Worm (Caenorhabditis elegans) whole organism, young adult: ENCODE measurements around the gene srw-129.

Source experiments
- B0336.3 ChIP-seq: fragments of 200-800 bp; sonication (Bioruptor generic); IDR thresholded peaks from 2 replicates; pipeline ENCODE4 v1.3.6; 2022; ENCODE audit warnings: missing genetic modification characterization, missing compliant biosample characterization
- F37B4.10 ChIP-seq: fragments of 200-800 bp; sonication (Bioruptor generic); IDR thresholded peaks from 2 replicates; pipeline ENCODE4 v1.3.6; 2022; ENCODE audit warnings: missing genetic modification characterization, missing compliant biosample characterization
- F39B2.1 ChIP-seq: fragments of 200-800 bp; sonication (Bioruptor generic); IDR thresholded peaks from 2 replicates; pipeline ENCODE4 v1.3.6; 2022; ENCODE audit warnings: missing genetic modification reagents, missing genetic modification characterization, missing compliant biosample characterization
- F55B11.4 ChIP-seq: sonication (generic microtip); optimal IDR thresholded peaks from 2 replicates; lab custom pipeline; 2016; ENCODE audit warnings: missing compliant biosample characterization, missing genetic modification characterization, borderline replicate concordance; ENCODE audit not compliant: insufficient read depth
- K12H6.12 ChIP-seq: fragments of 200-800 bp; sonication (Bioruptor generic); optimal IDR thresholded peaks from 2 replicates; lab custom pipeline; 2018; ENCODE audit warnings: mild to moderate bottlenecking, missing genetic modification characterization, missing compliant biosample characterization
- T07F8.4 ChIP-seq: sonication (generic microtip); optimal IDR thresholded peaks from 2 replicates; lab custom pipeline; 2016; ENCODE audit warnings: mild to moderate bottlenecking, missing genetic modification characterization, moderate library complexity, missing compliant biosample characterization
- Y53G8AR.9 ChIP-seq: fragments of 200-800 bp; sonication (Bioruptor generic); conservative IDR thresholded peaks from 2 replicates; pipeline ENCODE4 v1.3.6; 2022; ENCODE audit warnings: missing genetic modification reagents, missing genetic modification characterization, missing compliant biosample characterization
- Y56A3A.18 ChIP-seq: fragments of 200-800 bp; sonication (Bioruptor generic); IDR thresholded peaks from 2 replicates; pipeline ENCODE4 v1.3.6; 2022; ENCODE audit warnings: missing genetic modification reagents, missing genetic modification characterization, missing compliant biosample characterization
- Y79H2A.3 ChIP-seq: fragments of 200-800 bp; sonication (Bioruptor generic); conservative IDR thresholded peaks from 2 replicates; pipeline ENCODE4 v1.3.6; 2022; ENCODE audit warnings: missing genetic modification reagents, missing genetic modification characterization, missing compliant biosample characterization
- Y95B8A.8 ChIP-seq: fragments of 200-800 bp; sonication (Bioruptor generic); IDR thresholded peaks from 2 replicates; pipeline ENCODE4 v1.3.6; 2022; ENCODE audit warnings: missing genetic modification reagents, missing genetic modification characterization, missing compliant biosample characterization
- ZK185.1 ChIP-seq: sonication (generic microtip); optimal IDR thresholded peaks from 2 replicates; lab custom pipeline; 2016; ENCODE audit warnings: mild to moderate bottlenecking, missing genetic modification characterization, missing compliant biosample characterization; ENCODE audit not compliant: poor library complexity, severe bottlenecking
- aptf-2 ChIP-seq: fragments of 200-800 bp; sonication (Bioruptor generic); conservative IDR thresholded peaks from 2 replicates; pipeline ENCODE4 v1.3.6; 2022; ENCODE audit warnings: missing genetic modification reagents, missing genetic modification characterization, missing compliant biosample characterization
- athp-1 ChIP-seq: sonication (generic microtip); optimal IDR thresholded peaks from 2 replicates; lab custom pipeline; 2017; ENCODE audit warnings: mild to moderate bottlenecking, missing genetic modification characterization, missing compliant biosample characterization
- attf-6 ChIP-seq: fragments of 200-800 bp; sonication (Bioruptor generic); IDR thresholded peaks from 2 replicates; pipeline ENCODE4 v1.3.6; 2022; ENCODE audit warnings: missing genetic modification reagents, missing genetic modification characterization, missing compliant biosample characterization
- bed-1 ChIP-seq: fragments of 200-800 bp; sonication (Bioruptor generic); IDR thresholded peaks from 2 replicates; pipeline ENCODE4 v1.3.6; 2022; ENCODE audit warnings: missing genetic modification reagents, missing genetic modification characterization, missing compliant biosample characterization
- bed-2 ChIP-seq: fragments of 200-800 bp; sonication (Bioruptor generic); IDR thresholded peaks from 2 replicates; pipeline ENCODE4 v1.3.6; 2022; ENCODE audit warnings: missing genetic modification reagents, missing genetic modification characterization, missing compliant biosample characterization
- ccch-3 ChIP-seq: fragments of 200-800 bp; sonication (Bioruptor generic); optimal IDR thresholded peaks from 2 replicates; lab custom pipeline; 2018; ENCODE audit warnings: mild to moderate bottlenecking, missing genetic modification characterization, missing compliant biosample characterization
- cebp-1 ChIP-seq, 2 experiments: fragments of 200-800 bp in 1 of 2; sonication (Bioruptor generic) in 1 of 2; sonication (generic microtip) in 1 of 2; IDR thresholded peaks in 1 of 2; optimal IDR thresholded peaks in 1 of 2; 2 replicates each; pipeline versions ENCODE4 v1.3.6 to Lab custom; 2017 to 2022; ENCODE audit warnings: missing compliant biosample characterization in 2 of 2, missing genetic modification characterization in 2 of 2, mild to moderate bottlenecking in 1 of 2, missing genetic modification reagents in 1 of 2, moderate library complexity in 1 of 2
- ceh-27 ChIP-seq: fragments of 200-800 bp; sonication (Bioruptor generic); optimal IDR thresholded peaks from 2 replicates; lab custom pipeline; 2018; ENCODE audit warnings: mild to moderate bottlenecking, missing genetic modification characterization, moderate library complexity, missing compliant biosample characterization
- ceh-40 ChIP-seq: fragments of 200-800 bp; sonication (Bioruptor generic); IDR thresholded peaks from 2 replicates; pipeline ENCODE4 v1.3.6; 2022; ENCODE audit warnings: missing genetic modification characterization, missing compliant biosample characterization
- ceh-58 ChIP-seq: fragments of 200-800 bp; sonication (Bioruptor generic); IDR thresholded peaks from 2 replicates; pipeline ENCODE4 v1.3.6; 2022; ENCODE audit warnings: missing genetic modification characterization, missing compliant biosample characterization
- chd-7 ChIP-seq: sonication (generic microtip); optimal IDR thresholded peaks from 2 replicates; lab custom pipeline; 2016; ENCODE audit warnings: mild to moderate bottlenecking, missing genetic modification characterization, moderate library complexity, missing compliant biosample characterization
- dpff-1 ChIP-seq: sonication (generic microtip); optimal IDR thresholded peaks from 2 replicates; lab custom pipeline; 2017; ENCODE audit warnings: mild to moderate bottlenecking, missing genetic modification characterization, missing compliant biosample characterization
- dpl-1 ChIP-seq: fragments of 150-350 bp; optimal IDR thresholded peaks from 2 replicates; lab custom pipeline; 2014; ENCODE audit warnings: missing biosample characterization, missing genetic modification reagents, missing genetic modification characterization
- egl-18 ChIP-seq: fragments of 200-800 bp; sonication (Bioruptor generic); IDR thresholded peaks from 2 replicates; pipeline ENCODE4 v1.3.6; 2022; ENCODE audit warnings: missing genetic modification reagents, missing genetic modification characterization, missing compliant biosample characterization
- egrh-3 ChIP-seq: fragments of 200-800 bp; sonication (Bioruptor generic); IDR thresholded peaks from 2 replicates; pipeline ENCODE4 v1.3.6; 2022; ENCODE audit warnings: missing genetic modification reagents, missing genetic modification characterization, missing compliant biosample characterization
- ets-4 ChIP-seq: fragments of 200-800 bp; sonication (Bioruptor generic); optimal IDR thresholded peaks from 2 replicates; lab custom pipeline; 2018; ENCODE audit warnings: mild to moderate bottlenecking, missing genetic modification characterization, missing compliant biosample characterization
- fkh-3 ChIP-seq: sonication (generic microtip); optimal IDR thresholded peaks from 2 replicates; lab custom pipeline; 2016; ENCODE audit warnings: mild to moderate bottlenecking, missing genetic modification characterization, missing compliant biosample characterization
- hlh-26 ChIP-seq: fragments of 200-800 bp; sonication (Bioruptor generic); conservative IDR thresholded peaks from 2 replicates; pipeline ENCODE4 v1.3.6; 2022; ENCODE audit warnings: missing genetic modification reagents, missing genetic modification characterization, missing compliant biosample characterization
- hmg-1.2 ChIP-seq: fragments of 200-800 bp; sonication (Bioruptor generic); IDR thresholded peaks from 2 replicates; pipeline ENCODE4 v1.3.6; 2022; ENCODE audit warnings: missing genetic modification reagents, missing genetic modification characterization, missing compliant biosample characterization
- hrde-1 ChIP-seq: sonication (generic microtip); optimal IDR thresholded peaks from 2 replicates; lab custom pipeline; 2016; ENCODE audit warnings: missing genetic modification characterization, mild to moderate bottlenecking, missing compliant biosample characterization, moderate library complexity, missing genotype, missing genetic modification reagents, borderline replicate concordance
- lag-1 ChIP-seq: fragments of 200-800 bp; sonication (Bioruptor generic); IDR thresholded peaks from 2 replicates; pipeline ENCODE4 v1.3.6; 2022; ENCODE audit warnings: missing genetic modification reagents, missing genetic modification characterization, missing compliant biosample characterization
- lin-35 ChIP-seq, 3 experiments: fragments of 150-350 bp in 2 of 3; sonication (generic microtip) in 1 of 3; optimal IDR thresholded peaks; 2 replicates each; lab custom pipeline; 2014 to 2018; ENCODE audit warnings: missing biosample characterization in 3 of 3, missing genetic modification characterization in 3 of 3, missing genetic modification reagents in 3 of 3
- lin-40 ChIP-seq: sonication (generic microtip); optimal IDR thresholded peaks from 2 replicates; lab custom pipeline; 2016; ENCODE audit warnings: missing genetic modification characterization, mild to moderate bottlenecking, missing compliant biosample characterization, missing genotype, missing genetic modification reagents
- lin-54 ChIP-seq: fragments of 200-800 bp; sonication (Bioruptor generic); optimal IDR thresholded peaks from 2 replicates; lab custom pipeline; 2018; ENCODE audit warnings: mild to moderate bottlenecking, missing genetic modification characterization, missing compliant biosample characterization
- lir-1 ChIP-seq: fragments of 200-800 bp; sonication (Bioruptor generic); conservative IDR thresholded peaks from 2 replicates; pipeline ENCODE4 v1.3.6; 2022; ENCODE audit warnings: missing genetic modification reagents, missing genetic modification characterization, missing compliant biosample characterization
- madf-6 ChIP-seq: fragments of 200-800 bp; sonication (Bioruptor generic); IDR thresholded peaks from 2 replicates; pipeline ENCODE4 v1.3.6; 2022; ENCODE audit warnings: missing genetic modification reagents, missing genetic modification characterization, missing compliant biosample characterization
- madf-8 ChIP-seq: fragments of 200-800 bp; sonication (Bioruptor generic); conservative IDR thresholded peaks from 2 replicates; pipeline ENCODE4 v1.3.6; 2022; ENCODE audit warnings: missing genetic modification reagents, missing genetic modification characterization, missing compliant biosample characterization
- mcd-1 ChIP-seq: fragments of 200-800 bp; sonication (Bioruptor generic); IDR thresholded peaks from 2 replicates; pipeline ENCODE4 v1.3.6; 2022; ENCODE audit warnings: missing genetic modification reagents, missing genetic modification characterization, missing compliant biosample characterization
- pha-4 ChIP-seq: fragments of 150-350 bp; sonication (generic microtip); optimal IDR thresholded peaks from 2 replicates; lab custom pipeline; 2014; ENCODE audit warnings: missing biosample characterization, missing genetic modification reagents, missing genetic modification characterization
- rcor-1 ChIP-seq: fragments of 200-800 bp; sonication (Bioruptor generic); IDR thresholded peaks from 2 replicates; pipeline ENCODE4 v1.3.6; 2022; ENCODE audit warnings: missing genetic modification reagents, missing genetic modification characterization, missing compliant biosample characterization
- sea-2 ChIP-seq: fragments of 200-800 bp; sonication (Bioruptor generic); IDR thresholded peaks from 2 replicates; pipeline ENCODE4 v1.3.6; 2022; ENCODE audit warnings: missing genetic modification characterization, missing compliant biosample characterization
- snpc-3.4 ChIP-seq: sonication (generic microtip); optimal IDR thresholded peaks from 2 replicates; lab custom pipeline; 2017; ENCODE audit warnings: missing genetic modification characterization, mild to moderate bottlenecking, missing compliant biosample characterization, antibody characterized with exemption, moderate library complexity, missing genotype, missing genetic modification reagents
- ztf-26 ChIP-seq: sonication (generic microtip); optimal IDR thresholded peaks from 2 replicates; lab custom pipeline; 2017; ENCODE audit warnings: missing genetic modification characterization, missing compliant biosample characterization
- ztf-6 ChIP-seq: fragments of 200-800 bp; sonication (Bioruptor generic); IDR thresholded peaks from 2 replicates; pipeline ENCODE4 v1.3.6; 2022; ENCODE audit warnings: missing genetic modification reagents, missing genetic modification characterization, missing compliant biosample characterization

srw-129 gene

DNA sequence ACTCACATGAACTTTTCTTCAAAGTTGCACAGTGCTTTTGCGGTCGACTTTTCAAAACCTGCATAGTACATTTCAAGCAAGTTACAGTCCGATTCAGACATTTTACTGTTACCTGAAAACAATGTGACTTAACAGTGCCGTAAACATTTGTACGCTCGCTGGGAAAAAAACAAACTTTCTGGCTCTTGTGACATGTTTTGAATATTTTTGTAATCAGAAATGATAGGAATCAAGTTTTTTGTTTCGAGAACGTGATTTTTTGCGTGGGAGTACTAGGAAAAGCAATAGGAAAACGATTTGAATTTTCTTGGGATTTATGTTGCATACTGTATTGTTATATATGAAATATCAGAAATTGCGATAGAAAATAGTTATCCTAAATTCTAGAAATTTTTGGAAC is 24.4 kb downstream of the srw-129 start, which contains the start of gene srw-120:
srw-120 (minus strand) TSS at position 101 of the 400 bp plus-strand sequence.
- TF ChIP-seq dpl-1 (no peak), B0336.3 (GFP tag; lab: Robert Waterston, UW) (no peak), sea-2 (GFP tag; lab: Robert Waterston, UW) (no peak), F37B4.10 (no peak), fkh-3 (no peak), egl-18 (GFP tag; lab: Robert Waterston, UW) (no peak), cebp-1 (GFP tag; IDR thresholded peaks at IDR 0.05; lab: Robert Waterston, UW) (no peak), cebp-1 (tag; optimal IDR thresholded peaks at IDR 0.05; lab: Kevin White, UChicago) (no peak), Y79H2A.3 (GFP tag; lab: Robert Waterston, UW) (no peak), snpc-3.4 (tag; lab: Kevin White, UChicago) (no peak), bed-1 (GFP tag; lab: Robert Waterston, UW) (no peak), ceh-27 (no peak), egrh-3 (GFP tag; lab: Robert Waterston, UW) (no peak), K12H6.12 (tag; lab: Kevin White, UChicago) (no peak), dpff-1 (tag; lab: Kevin White, UChicago) (no peak), ZK185.1 (tag; lab: Kevin White, UChicago) (no peak), lag-1 (no peak), pha-4 (tag; lab: Kevin White, UChicago) (no peak), F39B2.1 (no peak), mcd-1 (GFP tag; lab: Robert Waterston, UW) (no peak)

DNA sequence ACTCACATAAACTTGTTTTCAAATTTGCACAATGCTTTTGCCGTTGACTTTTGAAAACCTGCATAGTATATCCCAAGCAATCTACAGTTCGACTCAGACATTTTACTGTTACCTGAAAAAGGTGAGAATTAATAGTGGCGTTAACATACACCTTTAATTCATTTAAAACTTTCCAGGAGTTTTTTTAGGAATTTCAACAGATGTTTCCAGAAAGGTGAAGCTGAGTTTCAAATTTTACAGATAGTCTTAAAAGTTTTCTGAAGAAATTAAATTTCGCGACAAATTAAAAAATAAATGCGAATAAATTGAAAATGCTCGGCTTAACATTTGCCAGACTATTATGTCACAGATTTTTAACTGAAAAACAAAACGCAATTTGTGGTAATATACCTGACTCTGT is 28.0 kb downstream of the srw-129 start, which contains the start of gene srw-119:
srw-119 (minus strand) TSS at position 101 of the 400 bp plus-strand sequence.
- TF ChIP-seq Y53G8AR.9 (GFP tag; lab: Robert Waterston, UW): no peak
- TF ChIP-seq fkh-3: no peak
- TF ChIP-seq lin-35 (GFP tag; optimal IDR thresholded peaks at IDR 0.05; lab: Kevin White, UChicago): no peak
- TF ChIP-seq rcor-1: no peak
- TF ChIP-seq Y95B8A.8 (GFP tag; lab: Robert Waterston, UW): no peak
- TF ChIP-seq hmg-1.2 (GFP tag; lab: Robert Waterston, UW): no peak
- no peak for TF ChIP-seq bed-1 (GFP tag; lab: Robert Waterston, UW)
- no peak for TF ChIP-seq bed-2 (GFP tag; lab: Robert Waterston, UW)
- no peak for TF ChIP-seq lin-40
- no peak for TF ChIP-seq ccch-3 (GFP tag; lab: Kevin White, UChicago)
- TF ChIP-seq Y56A3A.18 (GFP tag; lab: Robert Waterston, UW): no peak
- TF ChIP-seq madf-8: no peak
- no peak for TF ChIP-seq ztf-26 (tag; lab: Kevin White, UChicago)

- TF ChIP-seq aptf-2 (no peak), ztf-6 (GFP tag; lab: Robert Waterston, UW) (no peak), lir-1 (GFP tag; lab: Robert Waterston, UW) (no peak), hrde-1 (tag; lab: Kevin White, UChicago) (no peak)
Measured at ce11 chrV:3005964-3006363, 34.2 kb downstream of the srw-129 start, which contains the start of gene srw-112. Gene srw-112 (minus strand): TSS chrV:3006064.

DNA sequence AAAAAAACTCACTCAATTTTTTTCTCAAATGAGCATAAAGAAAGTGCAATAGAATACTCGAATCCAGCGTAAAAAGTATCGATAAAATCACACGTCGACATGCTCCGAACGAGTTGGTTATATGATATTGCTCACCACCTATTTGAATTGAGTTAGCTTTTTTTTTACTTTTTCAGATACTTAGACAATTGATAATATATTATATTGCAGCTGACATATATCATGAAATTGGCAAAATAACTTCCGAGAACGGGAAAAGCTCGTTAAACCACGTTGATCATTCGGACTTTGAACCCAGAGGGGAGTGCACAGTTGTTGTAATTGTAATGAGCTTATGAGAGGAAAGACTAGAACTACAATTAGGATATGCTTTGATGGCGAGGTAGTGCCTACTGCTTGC is 38.7 kb downstream of the srw-129 start, which contains the start of gene srw-136:
srw-136 (minus strand) TSS at position 101 of the 400 bp plus-strand sequence.
- TF ChIP-seq madf-6 (GFP tag; lab: Robert Waterston, UW) (no peak), lin-54 (GFP tag; lab: Kevin White, UChicago) (no peak), F55B11.4 (tag; lab: Kevin White, UChicago) (no peak), hmg-1.2 (GFP tag; lab: Robert Waterston, UW) (no peak), ceh-58 (no peak), mcd-1 (GFP tag; lab: Robert Waterston, UW) (no peak), ceh-40 (GFP tag; lab: Robert Waterston, UW) (no peak), attf-6 (GFP tag; lab: Robert Waterston, UW) (no peak), Y56A3A.18 (GFP tag; lab: Robert Waterston, UW) (no peak), lag-1 (no peak), chd-7 (tag; lab: Kevin White, UChicago) (no peak), ets-4 (no peak), hlh-26 (GFP tag; lab: Robert Waterston, UW) (no peak), T07F8.4 (tag; lab: Kevin White, UChicago) (no peak), athp-1 (tag; lab: Kevin White, UChicago) (no peak)
